Worm (Caenorhabditis elegans): ENCODE data around the gene nhr-63.

DNA sequence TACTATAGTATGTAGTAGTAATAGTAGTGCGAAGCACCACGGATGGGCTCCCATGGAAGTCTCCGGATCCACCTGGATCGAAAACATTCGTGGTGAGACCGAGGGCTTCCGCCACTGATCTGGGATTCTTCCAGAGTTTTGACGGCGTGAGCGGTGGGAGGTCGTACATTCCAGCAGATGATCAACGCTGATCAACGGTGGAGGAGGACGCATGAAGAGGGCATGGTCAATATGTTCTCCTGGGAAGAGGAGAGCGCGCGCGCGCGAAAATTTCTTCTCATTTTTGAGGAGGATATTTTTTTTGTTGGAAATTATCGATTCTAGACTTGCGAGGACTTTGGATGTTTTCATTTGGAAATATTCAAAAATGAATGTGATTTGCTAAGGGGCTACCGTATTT lies 31.1 kb downstream of the nhr-63 start:
- no peak for TF ChIP-seq ets-7 (tag; optimal IDR thresholded peaks at IDR 0.05)
- TF ChIP-seq hnd-1 (tag; optimal IDR thresholded peaks at IDR 0.05), result no peak
- no peak for TF ChIP-seq F13C5.2 (tag; optimal IDR thresholded peaks at IDR 0.05)
- no peak for TF ChIP-seq ama-1 (optimal IDR thresholded peaks at IDR 0.05)
- TF ChIP-seq sea-1 (GFP tag; conservative IDR thresholded peaks at IDR 0.05), result no peak
- no peak for TF ChIP-seq hmg-4 (GFP tag; optimal IDR thresholded peaks at IDR 0.05)
- TF ChIP-seq aly-1 (tag; optimal IDR thresholded peaks at IDR 0.05), result no peak
- TF ChIP-seq B0310.2 (tag; optimal IDR thresholded peaks at IDR 0.05), result no peak
- no peak for TF ChIP-seq ceh-36 (tag; optimal IDR thresholded peaks at IDR 0.05)
- TF ChIP-seq flt-1 (GFP tag; IDR thresholded peaks at IDR 0.05), result no peak
- no peak for TF ChIP-seq ceh-13 (GFP tag; optimal IDR thresholded peaks at IDR 0.05)

Measured in whole organism, early embryonic.